Fruit fly (Drosophila melanogaster) whole organism, adult: ENCODE results near the gene Ada.
A peak's percentile ranks its signal among the peaks of the same experiment; 100 is the strongest.

Experiments used
- CG11617 ChIP-seq: fragments of 200-800 bp; sonication (Bioruptor generic); optimal IDR thresholded peaks from 2 replicates; lab custom pipeline; 2017; ENCODE audit warnings: mild to moderate bottlenecking, missing biosample characterization, missing genetic modification reagents, missing genetic modification characterization
- CG12768 ChIP-seq: fragments of 200-800 bp; sonication (Bioruptor generic); optimal IDR thresholded peaks from 2 replicates; lab custom pipeline; 2017; ENCODE audit warnings: missing biosample characterization, missing genetic modification characterization, mild to moderate bottlenecking, moderate library complexity, missing genetic modification reagents
- CG14711 ChIP-seq: fragments of 200-800 bp; sonication (Bioruptor generic); optimal IDR thresholded peaks from 2 replicates; lab custom pipeline; 2018; ENCODE audit warnings: missing biosample characterization, mild to moderate bottlenecking, missing genetic modification characterization, moderate library complexity
- CG1620 ChIP-seq: fragments of 200-800 bp; sonication (Bioruptor generic); optimal IDR thresholded peaks from 2 replicates; lab custom pipeline; 2016; ENCODE audit warnings: missing biosample characterization, missing genetic modification characterization
- CG33017 ChIP-seq: fragments of 200-800 bp; sonication (Bioruptor generic); optimal IDR thresholded peaks from 2 replicates; lab custom pipeline; 2018; ENCODE audit warnings: missing biosample characterization, mild to moderate bottlenecking, missing genetic modification characterization, moderate library complexity
- CG5204 ChIP-seq: fragments of 200-800 bp; sonication (Bioruptor generic); optimal IDR thresholded peaks from 2 replicates; lab custom pipeline; 2016; ENCODE audit warnings: missing biosample characterization, missing genetic modification characterization
- CG7045 ChIP-seq: fragments of 200-800 bp; sonication (Bioruptor generic); optimal IDR thresholded peaks from 2 replicates; lab custom pipeline; 2017; ENCODE audit warnings: missing biosample characterization, mild to moderate bottlenecking, missing genetic modification characterization
- CG7101 ChIP-seq: fragments of 200-800 bp; sonication (Bioruptor generic); optimal IDR thresholded peaks from 2 replicates; lab custom pipeline; 2018; ENCODE audit warnings: missing biosample characterization, mild to moderate bottlenecking, missing genetic modification characterization, moderate library complexity
- Clk ChIP-seq: fragments of 200-800 bp; sonication (Bioruptor generic); optimal IDR thresholded peaks from 2 replicates; lab custom pipeline; 2017; ENCODE audit warnings: missing biosample characterization, missing genetic modification characterization
- Crg-1 ChIP-seq: fragments of 200-800 bp; sonication (Bioruptor generic); optimal IDR thresholded peaks from 2 replicates; lab custom pipeline; 2016; ENCODE audit warnings: missing biosample characterization, missing genetic modification characterization
- Hr96 ChIP-seq: fragments of 200-800 bp; sonication (Bioruptor generic); optimal IDR thresholded peaks from 2 replicates; lab custom pipeline; 2016; ENCODE audit warnings: missing biosample characterization, missing genetic modification characterization
- Mnt ChIP-seq: fragments of 200-800 bp; sonication (Bioruptor generic); optimal IDR thresholded peaks from 2 replicates; lab custom pipeline; 2016; ENCODE audit warnings: missing biosample characterization, mild to moderate bottlenecking, missing genetic modification characterization
- bab1 ChIP-seq: fragments of 200-800 bp; sonication (Bioruptor generic); optimal IDR thresholded peaks from 3 replicates; lab custom pipeline; 2019; ENCODE audit warnings: missing biosample characterization, mild to moderate bottlenecking, missing genetic modification characterization, moderate library complexity
- cic ChIP-seq: fragments of 200-800 bp; sonication (Bioruptor generic); optimal IDR thresholded peaks from 2 replicates; lab custom pipeline; 2017; ENCODE audit warnings: missing biosample characterization, mild to moderate bottlenecking, missing genetic modification characterization, moderate library complexity
- cnc ChIP-seq, 2 experiments: fragments of >200 bp; optimal IDR thresholded peaks; 2 replicates each; lab custom pipeline; 2017
- kay ChIP-seq: fragments of 200-800 bp; sonication (Bioruptor generic); peaks from one replicate; lab custom pipeline; 2016; ENCODE audit warnings: missing biosample characterization, missing genetic modification characterization, borderline replicate concordance
- ovo ChIP-seq: fragments of 200-800 bp; sonication (Bioruptor generic); optimal IDR thresholded peaks from 2 replicates; lab custom pipeline; 2016; ENCODE audit warnings: missing biosample characterization, missing genetic modification characterization
- pad ChIP-seq: fragments of 200-800 bp; sonication (Bioruptor generic); optimal IDR thresholded peaks from 3 replicates; lab custom pipeline; 2017; ENCODE audit warnings: missing biosample characterization, missing genetic modification characterization, mild to moderate bottlenecking, moderate library complexity, missing genetic modification reagents
- tj ChIP-seq: fragments of 200-800 bp; sonication (Bioruptor generic); optimal IDR thresholded peaks from 3 replicates; lab custom pipeline; 2017; ENCODE audit warnings: missing biosample characterization, mild to moderate bottlenecking, missing genetic modification characterization, moderate library complexity
- toe ChIP-seq: fragments of 200-800 bp; sonication (Bioruptor generic); optimal IDR thresholded peaks from 2 replicates; lab custom pipeline; 2016; ENCODE audit warnings: missing biosample characterization, missing genetic modification characterization

Gene Ada

dm6 chr3R:9035252-9035651 is 29.7 kb upstream of the Ada start:
- TF ChIP-seq Mnt = no peak
- no peak for TF ChIP-seq CG7101

- TF ChIP-seq toe (GFP tag; lab: Kevin White, UChicago) (no peak), Hr96 (GFP tag; lab: Kevin White, UChicago) (no peak), bab1 (no peak), CG7101 (no peak), kay (no peak), cnc (optimal IDR thresholded peaks at IDR 0.05; lab: Kevin White, UChicago) (no peak), Clk (GFP tag; lab: Kevin White, UChicago) (no peak), Mnt (no peak), tj (GFP tag; lab: Kevin White, UChicago) (no peak), CG7045 (GFP tag; lab: Kevin White, UChicago) (no peak), pad (GFP tag; lab: Kevin White, UChicago) (no peak), CG14711 (no peak), CG1620 (GFP tag; lab: Kevin White, UChicago) (no peak), cic (GFP tag; lab: Kevin White, UChicago) (no peak), CG12768 (GFP tag; lab: Kevin White, UChicago) (no peak), CG11617 (GFP tag; lab: Kevin White, UChicago) (no peak), CG33017 (tag; lab: Kevin White, UChicago) (no peak), Crg-1 (GFP tag; lab: Kevin White, UChicago) (no peak), ovo (GFP tag; lab: Kevin White, UChicago) (no peak), CG5204 (GFP tag; lab: Kevin White, UChicago) (no peak)
Observed at dm6 chr3R:9037946-9038345, 27.0 kb upstream of the Ada start.

dm6 chr3R:9038652-9039051 is 26.3 kb upstream of the Ada start, which contains the start of gene hyx:
hyx (plus strand) TSS chr3R:9038760.
- no peak for TF ChIP-seq toe (GFP tag; lab: Kevin White, UChicago)
- TF ChIP-seq CG1620 (GFP tag; lab: Kevin White, UChicago) = peak; percentile 32
- peak; percentile 14 for TF ChIP-seq CG33017 (tag; lab: Kevin White, UChicago)
- TF ChIP-seq cnc (optimal IDR thresholded peaks at IDR 0.05; lab: Kevin White, UChicago) = no peak
- peak; percentile 78 for TF ChIP-seq pad (GFP tag; lab: Kevin White, UChicago)
- TF ChIP-seq kay = peak; percentile 62
- TF ChIP-seq Mnt = peak; percentile 60
- TF ChIP-seq CG12768 (GFP tag; lab: Kevin White, UChicago) = peak; percentile 31
- peak; percentile 21 for TF ChIP-seq CG14711
- peak; percentile 41 for TF ChIP-seq CG7101
- peak; percentile 59 for TF ChIP-seq cic (GFP tag; lab: Kevin White, UChicago)
- TF ChIP-seq Clk (GFP tag; lab: Kevin White, UChicago) = no peak
- peak; percentile 49 for TF ChIP-seq CG11617 (GFP tag; lab: Kevin White, UChicago)
- peak; percentile 66 for TF ChIP-seq bab1
- TF ChIP-seq Crg-1 (GFP tag; lab: Kevin White, UChicago) = peak; percentile 53

dm6 chr3R:9039448-9039847 is 25.5 kb upstream of the Ada start, which contains the start of gene neur:
neur (minus strand) TSS chr3R:9039471.
- no peak for TF ChIP-seq toe (GFP tag; lab: Kevin White, UChicago)
- peak; percentile 39 for TF ChIP-seq CG7045 (GFP tag; lab: Kevin White, UChicago)
- TF ChIP-seq pad (GFP tag; lab: Kevin White, UChicago) = peak; percentile 50
- TF ChIP-seq Crg-1 (GFP tag; lab: Kevin White, UChicago) = peak; percentile 8
- TF ChIP-seq tj (GFP tag; lab: Kevin White, UChicago) = peak; percentile 34
- peak; percentile 7 for TF ChIP-seq CG14711
- TF ChIP-seq CG5204 (GFP tag; lab: Kevin White, UChicago) = no peak
- TF ChIP-seq CG12768 (GFP tag; lab: Kevin White, UChicago) = no peak
- peak; percentile 42 for TF ChIP-seq Mnt
- TF ChIP-seq cic (GFP tag; lab: Kevin White, UChicago) = peak; percentile 46
- no peak for TF ChIP-seq Hr96 (GFP tag; lab: Kevin White, UChicago)
- TF ChIP-seq kay = no peak
- peak; percentile 51 for TF ChIP-seq CG1620 (GFP tag; lab: Kevin White, UChicago)
- peak; percentile 14 for TF ChIP-seq CG11617 (GFP tag; lab: Kevin White, UChicago)
- TF ChIP-seq CG33017 (tag; lab: Kevin White, UChicago) = no peak
- peak; percentile 69 for TF ChIP-seq bab1
- peak; percentile 22 for TF ChIP-seq ovo (GFP tag; lab: Kevin White, UChicago)
- TF ChIP-seq Clk (GFP tag; lab: Kevin White, UChicago) = no peak
- no peak for TF ChIP-seq cnc (optimal IDR thresholded peaks at IDR 0.05; lab: Kevin White, UChicago)
- peak; percentile 3 for TF ChIP-seq CG7101

dm6 chr3R:9043610-9044009 is 21.4 kb upstream of the Ada start:
- TF ChIP-seq kay (peak; percentile 97), Clk (GFP tag; lab: Kevin White, UChicago) (no peak), cic (GFP tag; lab: Kevin White, UChicago) (peak; percentile 70), Mnt (peak; percentile 31)

- TF ChIP-seq CG33017 (tag; lab: Kevin White, UChicago) (no peak), CG1620 (GFP tag; lab: Kevin White, UChicago) (no peak), kay (no peak), CG14711 (no peak), ovo (GFP tag; lab: Kevin White, UChicago) (no peak), cnc (optimal IDR thresholded peaks at IDR 0.05; lab: Kevin White, UChicago) (no peak), bab1 (no peak), cic (GFP tag; lab: Kevin White, UChicago) (no peak), CG7101 (no peak), CG12768 (GFP tag; lab: Kevin White, UChicago) (no peak), Crg-1 (GFP tag; lab: Kevin White, UChicago) (no peak), toe (GFP tag; lab: Kevin White, UChicago) (no peak), CG7045 (GFP tag; lab: Kevin White, UChicago) (no peak)
Observed at dm6 chr3R:9045733-9046132, 19.2 kb upstream of the Ada start.
